Fruit fly (Drosophila melanogaster): ENCODE data around the gene CG7029.

CG7029 gene

DNA sequence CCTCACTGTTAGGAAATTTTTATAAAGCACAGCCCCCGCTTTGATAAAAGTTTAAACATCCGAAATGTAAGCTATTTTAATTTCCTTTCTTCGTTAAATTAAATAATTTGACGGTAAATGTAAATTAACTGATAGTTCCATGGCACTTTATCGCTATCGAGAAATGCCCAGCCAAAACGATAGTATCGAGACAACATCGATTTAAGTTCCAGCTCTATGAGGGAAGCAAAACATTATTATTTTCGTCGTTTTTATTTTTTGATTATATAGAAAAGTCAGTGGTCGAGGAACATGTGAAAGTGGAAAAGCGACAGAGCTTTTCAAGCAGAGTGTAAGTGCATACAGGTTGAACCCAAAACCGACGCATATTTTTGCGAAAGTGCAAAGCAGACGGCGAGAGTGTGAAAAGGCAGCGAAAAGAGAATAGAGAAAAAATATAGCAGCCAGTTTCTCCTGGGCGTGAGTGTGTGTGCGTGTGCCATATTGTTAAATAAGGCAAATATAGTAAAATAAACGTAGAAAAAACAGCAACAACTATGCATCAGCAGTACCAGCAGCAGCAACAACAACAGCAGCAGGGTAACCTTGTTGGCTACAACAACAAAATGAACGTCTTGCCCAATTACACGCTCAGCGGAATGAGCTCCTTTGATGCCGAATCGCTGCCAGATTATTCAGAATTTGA lies 23.8 kb upstream of the CG7029 start, which contains the start of gene CG45049:
Gene CG45049 (plus strand): TSS at position 197 of the 685 bp plus-strand sequence.
- TF ChIP-seq ttk (optimal IDR thresholded peaks at IDR 0.05) (no peak), Myc (optimal IDR thresholded peaks at IDR 0.05) (no peak), psq (optimal IDR thresholded peaks at IDR 0.05) (no peak), Sin3A (optimal IDR thresholded peaks at IDR 0.05) (no peak), h (optimal IDR thresholded peaks at IDR 0.05) (no peak), insv (optimal IDR thresholded peaks at IDR 0.05) (no peak)

DNA sequence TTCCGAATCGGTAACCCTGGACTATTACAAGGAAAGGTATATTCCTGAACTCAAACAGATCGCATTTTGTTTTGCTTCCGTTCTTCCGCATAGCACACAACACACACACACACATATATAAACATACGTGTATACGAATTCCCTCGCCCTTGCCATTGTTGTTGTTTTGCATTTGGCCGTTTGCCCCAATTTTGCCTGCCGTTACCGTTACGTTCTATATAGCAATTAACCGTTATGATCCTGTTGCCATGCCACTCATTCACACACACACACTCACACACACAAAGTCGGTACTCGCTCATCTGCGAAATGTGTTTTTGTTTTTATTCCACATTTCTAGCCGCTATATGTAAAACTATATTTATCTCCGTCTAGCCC lies 23.3 kb upstream of the CG7029 start:
- TF ChIP-seq h (optimal IDR thresholded peaks at IDR 0.05) (no peak), insv (optimal IDR thresholded peaks at IDR 0.05) (no peak), ttk (optimal IDR thresholded peaks at IDR 0.05) (no peak), Sin3A (optimal IDR thresholded peaks at IDR 0.05) (no peak), psq (optimal IDR thresholded peaks at IDR 0.05) (no peak), Myc (optimal IDR thresholded peaks at IDR 0.05) (no peak)

DNA sequence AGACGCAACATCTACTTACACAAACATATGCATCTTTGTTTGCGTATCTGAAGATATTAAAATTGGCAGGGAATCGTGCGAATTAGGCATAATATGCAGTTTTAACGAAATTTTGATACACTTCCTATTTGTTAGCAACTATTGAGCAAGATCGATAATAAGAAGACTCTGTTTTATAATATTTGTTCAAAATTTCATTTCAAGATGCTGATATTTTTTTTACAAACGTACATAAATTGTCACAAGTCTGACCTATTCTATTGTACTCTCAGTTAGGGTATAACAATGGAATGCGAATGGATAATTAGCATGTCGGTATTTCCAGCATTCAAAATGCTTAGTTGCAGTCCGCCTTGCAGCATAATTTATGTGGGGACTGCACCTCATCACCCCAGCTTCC lies 22.8 kb upstream of the CG7029 start:
- TF ChIP-seq h (optimal IDR thresholded peaks at IDR 0.05) (no peak), psq (optimal IDR thresholded peaks at IDR 0.05) (no peak), Sin3A (optimal IDR thresholded peaks at IDR 0.05) (no peak), Myc (optimal IDR thresholded peaks at IDR 0.05) (no peak), insv (optimal IDR thresholded peaks at IDR 0.05) (no peak), ttk (optimal IDR thresholded peaks at IDR 0.05) (no peak)

DNA sequence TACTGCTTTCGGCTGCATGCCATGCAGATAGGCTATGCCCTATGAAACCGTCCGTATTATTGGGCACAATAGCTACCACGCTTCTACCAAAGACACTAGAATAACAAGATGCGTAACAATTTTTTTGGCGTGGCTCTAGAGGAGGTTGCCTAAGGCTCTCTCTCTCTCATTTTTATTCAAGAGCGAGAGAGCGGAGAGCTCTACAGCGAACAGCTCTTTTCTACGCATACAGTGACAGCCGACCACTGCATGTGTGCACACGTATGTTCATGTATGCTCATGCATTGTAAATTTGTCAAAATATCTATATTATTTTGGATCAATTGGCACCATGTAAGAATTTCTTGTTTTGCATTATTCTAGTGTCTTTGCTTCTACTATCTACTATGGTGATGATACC lies 17.7 kb upstream of the CG7029 start:
- no peak for TF ChIP-seq insv (optimal IDR thresholded peaks at IDR 0.05)
- no peak for TF ChIP-seq h (optimal IDR thresholded peaks at IDR 0.05)
- TF ChIP-seq Sin3A (optimal IDR thresholded peaks at IDR 0.05): no peak
- TF ChIP-seq ttk (optimal IDR thresholded peaks at IDR 0.05): no peak
- no peak for TF ChIP-seq psq (optimal IDR thresholded peaks at IDR 0.05)
- no peak for TF ChIP-seq Myc (optimal IDR thresholded peaks at IDR 0.05)

DNA sequence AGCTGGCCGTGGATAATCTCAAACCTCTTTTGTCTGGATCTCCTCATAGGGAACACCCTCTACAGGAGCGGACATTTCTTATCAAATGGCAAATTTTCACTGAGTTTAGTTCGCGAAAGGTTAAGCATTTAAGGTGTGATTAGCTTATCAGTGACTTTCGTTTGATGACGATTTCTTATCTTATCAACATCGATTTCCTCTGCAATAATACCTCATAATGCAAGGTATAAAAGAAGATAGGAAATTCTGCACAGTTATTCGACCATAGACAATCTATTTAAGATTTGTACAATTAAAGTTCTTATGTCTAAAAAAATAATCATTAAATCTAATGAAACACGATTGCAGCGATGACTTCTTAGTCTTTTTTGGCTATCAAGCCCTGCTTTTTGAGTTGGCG lies 16.9 kb upstream of the CG7029 start, which contains the start of gene Takl2:
Gene Takl2 (minus strand): TSS at position 101 of the 400 bp plus-strand sequence.
- no peak for TF ChIP-seq ttk (optimal IDR thresholded peaks at IDR 0.05)
- TF ChIP-seq Sin3A (optimal IDR thresholded peaks at IDR 0.05): no peak
- no peak for TF ChIP-seq Myc (optimal IDR thresholded peaks at IDR 0.05)
- TF ChIP-seq insv (optimal IDR thresholded peaks at IDR 0.05): no peak
- TF ChIP-seq psq (optimal IDR thresholded peaks at IDR 0.05): no peak
- TF ChIP-seq h (optimal IDR thresholded peaks at IDR 0.05): no peak

DNA sequence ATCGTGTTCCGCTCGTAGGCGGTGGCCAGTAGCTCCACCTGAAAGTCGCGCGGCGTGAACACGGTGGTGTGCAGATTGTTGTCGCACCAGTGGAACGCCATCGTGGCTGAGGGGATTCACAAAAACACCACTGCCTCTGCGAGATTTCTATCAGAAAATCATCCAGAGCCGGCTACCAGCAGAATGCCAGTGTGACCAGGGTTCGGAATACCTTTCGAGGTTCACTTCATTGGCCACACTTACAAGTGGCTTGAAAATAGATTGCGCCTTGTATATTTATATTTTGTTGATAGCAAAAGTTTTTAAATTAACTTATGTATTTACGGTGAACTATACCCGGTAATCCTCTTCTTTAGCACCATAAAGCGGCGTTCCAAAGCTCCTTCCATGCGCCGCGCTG lies 9.8 kb upstream of the CG7029 start, which contains the start of the genes Dcr-1 and CG6985:
Gene Dcr-1 (minus strand): TSS at position 162 of the 400 bp plus-strand sequence.
Gene CG6985 (plus strand): TSS at position 221 of the 400 bp plus-strand sequence.
- TF ChIP-seq Myc (optimal IDR thresholded peaks at IDR 0.05): no peak
- TF ChIP-seq Sin3A (optimal IDR thresholded peaks at IDR 0.05): no peak

DNA sequence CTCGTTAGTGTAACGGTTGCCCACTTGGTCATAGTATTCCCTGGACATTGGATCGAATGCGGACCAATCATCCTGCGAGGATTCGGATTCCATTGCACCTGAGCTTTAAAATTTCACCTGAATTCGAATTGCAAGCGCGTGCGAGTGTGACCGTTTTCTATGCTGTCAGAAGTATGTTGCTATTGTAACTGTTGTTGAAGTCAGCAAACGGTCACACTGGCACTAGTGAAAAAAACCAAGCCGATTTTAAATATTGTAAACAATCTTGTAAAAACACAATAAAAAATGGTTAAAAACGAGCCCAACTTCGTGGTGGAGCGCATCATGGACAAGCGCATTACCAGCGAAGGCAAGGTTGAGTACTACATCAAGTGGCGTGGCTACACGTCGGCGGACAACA lies 5.3 kb upstream of the CG7029 start, which contains the start of the genes vret and HP1c:
Gene vret (minus strand): TSS at position 150 of the 400 bp plus-strand sequence.
Gene HP1c (plus strand): TSS at position 189 of the 400 bp plus-strand sequence.
- no peak for TF ChIP-seq Myc (optimal IDR thresholded peaks at IDR 0.05)
- no peak for TF ChIP-seq insv (optimal IDR thresholded peaks at IDR 0.05)
- TF ChIP-seq Sin3A (optimal IDR thresholded peaks at IDR 0.05): no peak
- TF ChIP-seq ttk (optimal IDR thresholded peaks at IDR 0.05): no peak
- TF ChIP-seq psq (optimal IDR thresholded peaks at IDR 0.05): no peak
- no peak for TF ChIP-seq h (optimal IDR thresholded peaks at IDR 0.05)

DNA sequence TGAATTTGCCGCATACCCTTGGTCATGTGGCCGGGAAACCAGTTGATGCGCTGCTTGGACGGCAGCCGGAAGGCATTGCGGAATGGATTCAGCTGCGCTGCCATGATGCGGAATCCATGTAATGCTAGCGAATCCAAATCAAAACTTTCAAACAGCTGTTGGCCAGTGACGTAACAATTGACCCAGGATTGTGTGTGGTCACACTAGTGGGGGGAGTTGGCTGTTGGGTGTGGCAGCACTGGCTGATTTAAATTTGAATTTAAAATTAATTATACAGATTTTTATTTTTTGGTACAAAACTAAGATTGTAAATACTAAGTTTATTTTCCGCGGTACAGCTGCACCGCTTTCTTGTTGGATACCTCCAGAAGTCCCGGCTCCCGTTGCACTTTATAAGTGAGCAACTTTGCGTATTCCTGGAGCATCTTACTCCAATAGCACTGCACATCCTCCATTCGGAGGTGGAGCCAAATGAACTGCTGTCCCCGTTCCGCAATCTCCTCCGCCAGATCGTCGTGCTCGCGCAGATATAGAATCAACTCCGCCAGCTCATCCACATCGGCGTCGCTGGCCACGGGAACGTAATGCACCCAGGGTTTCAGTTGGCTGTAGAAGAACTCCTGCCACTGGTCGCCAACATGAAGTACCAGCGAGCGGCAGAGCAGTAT lies 3.1 kb upstream of the CG7029 start, which contains the start of gene CG17141:
Gene CG17141 (minus strand): TSS at position 177 of the 668 bp plus-strand sequence.
- TF ChIP-seq Sin3A (optimal IDR thresholded peaks at IDR 0.05) (no peak), psq (optimal IDR thresholded peaks at IDR 0.05) (no peak), insv (optimal IDR thresholded peaks at IDR 0.05) (no peak), h (optimal IDR thresholded peaks at IDR 0.05) (no peak), Myc (optimal IDR thresholded peaks at IDR 0.05) (no peak), ttk (optimal IDR thresholded peaks at IDR 0.05) (no peak)

DNA sequence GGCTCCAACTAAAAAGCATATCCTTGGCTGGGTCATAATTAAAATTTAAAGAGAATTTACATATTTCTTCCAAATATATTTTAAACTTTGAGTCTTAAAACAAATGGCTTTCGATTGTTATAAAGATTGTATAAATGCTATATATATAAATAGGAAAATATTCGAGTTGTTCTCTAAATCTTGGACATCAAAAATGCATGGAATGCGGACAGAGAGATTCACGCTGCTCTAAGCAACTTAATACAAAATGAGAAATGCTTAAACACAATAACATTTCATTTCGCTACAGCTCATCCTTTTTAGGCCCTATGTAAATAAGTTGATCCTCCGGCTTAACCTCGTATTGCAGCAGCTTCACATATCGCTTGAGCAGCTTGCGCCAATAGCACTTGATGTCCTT lies 1.7 kb upstream of the CG7029 start, which contains the start of gene CG31139:
Gene CG31139 (minus strand): TSS at position 101 of the 400 bp plus-strand sequence.
- TF ChIP-seq psq (optimal IDR thresholded peaks at IDR 0.05) (no peak), Myc (optimal IDR thresholded peaks at IDR 0.05) (no peak), Sin3A (optimal IDR thresholded peaks at IDR 0.05) (no peak), h (optimal IDR thresholded peaks at IDR 0.05) (no peak), ttk (optimal IDR thresholded peaks at IDR 0.05) (no peak), insv (optimal IDR thresholded peaks at IDR 0.05) (no peak)

DNA sequence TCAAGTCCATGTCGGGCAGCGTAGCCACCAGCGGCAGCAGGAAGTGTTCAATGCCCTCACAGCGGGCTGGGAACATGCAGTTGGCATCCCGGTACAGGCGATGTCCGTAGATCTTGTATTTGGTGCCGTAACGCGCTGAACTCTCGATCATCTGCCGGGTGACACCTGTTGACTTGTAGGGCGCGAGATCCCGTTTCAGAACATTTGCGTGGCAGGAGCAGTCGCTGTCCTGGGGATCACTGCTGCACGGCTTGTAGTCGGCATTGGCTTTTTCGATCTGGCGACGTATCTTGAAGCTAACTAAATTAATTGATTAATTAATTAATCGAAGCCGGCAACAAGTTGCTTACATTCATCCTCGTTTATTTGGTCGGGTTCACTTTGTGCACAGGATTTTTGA lies 662 bp upstream of the CG7029 start:
- TF ChIP-seq psq (optimal IDR thresholded peaks at IDR 0.05): no peak
- TF ChIP-seq ttk (optimal IDR thresholded peaks at IDR 0.05): no peak
- no peak for TF ChIP-seq Sin3A (optimal IDR thresholded peaks at IDR 0.05)
- TF ChIP-seq insv (optimal IDR thresholded peaks at IDR 0.05): no peak
- no peak for TF ChIP-seq h (optimal IDR thresholded peaks at IDR 0.05)
- TF ChIP-seq Myc (optimal IDR thresholded peaks at IDR 0.05): no peak

DNA sequence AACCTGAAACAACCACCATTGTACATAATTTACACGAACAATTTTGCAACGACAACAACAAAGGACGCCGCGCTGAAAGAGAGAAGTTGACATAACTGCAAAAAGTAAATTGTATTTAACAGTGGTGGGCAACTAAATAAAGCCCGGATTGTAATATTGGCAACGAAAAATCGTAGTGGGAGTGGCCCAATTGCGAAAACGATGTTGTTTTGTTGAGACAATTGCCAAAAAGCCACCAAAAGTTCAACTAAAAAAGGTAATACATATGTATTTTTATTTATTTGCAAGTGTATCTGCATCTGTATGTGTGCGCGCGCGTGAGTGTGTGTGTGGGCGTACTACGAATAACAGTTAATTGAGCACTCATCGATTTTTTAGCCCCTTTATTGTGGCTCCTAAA lies 410 bp downstream of the CG7029 start:
- TF ChIP-seq ttk (optimal IDR thresholded peaks at IDR 0.05) (no peak), insv (optimal IDR thresholded peaks at IDR 0.05) (no peak), Sin3A (optimal IDR thresholded peaks at IDR 0.05) (no peak), h (optimal IDR thresholded peaks at IDR 0.05) (no peak), Myc (optimal IDR thresholded peaks at IDR 0.05) (no peak), psq (optimal IDR thresholded peaks at IDR 0.05) (no peak)

DNA sequence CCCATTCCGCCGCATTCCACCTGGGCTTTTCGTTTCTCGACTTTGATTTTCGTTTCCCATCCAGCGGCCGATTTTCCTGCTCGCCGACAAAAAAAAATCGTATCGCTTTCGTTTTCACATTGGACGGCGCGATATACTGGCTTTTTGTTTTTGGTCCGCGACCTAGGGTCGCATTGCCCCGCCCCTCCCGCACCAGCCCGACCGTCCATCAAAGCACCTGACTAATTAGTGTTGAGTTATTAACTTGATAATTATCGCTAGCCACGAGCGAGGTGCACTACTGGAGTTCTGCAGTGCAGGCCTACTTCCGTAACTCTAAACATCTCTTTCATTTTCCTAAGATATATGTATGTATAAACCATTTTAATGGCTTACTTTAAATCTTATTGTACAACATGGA lies 997 bp downstream of the CG7029 start:
- TF ChIP-seq h (optimal IDR thresholded peaks at IDR 0.05) (no peak), Sin3A (optimal IDR thresholded peaks at IDR 0.05) (no peak), insv (optimal IDR thresholded peaks at IDR 0.05) (no peak), ttk (optimal IDR thresholded peaks at IDR 0.05) (no peak), Myc (optimal IDR thresholded peaks at IDR 0.05) (no peak), psq (optimal IDR thresholded peaks at IDR 0.05) (no peak)
